Worm (Caenorhabditis elegans) whole organism, L3 larva: ENCODE results near the gene nop-1.

ENCODE experiments used
- R02D3.7 ChIP-seq: fragments of 150-350 bp; optimal IDR thresholded peaks from 2 replicates; lab custom pipeline; 2014; ENCODE audit warnings: missing biosample characterization, missing genetic modification characterization
- ama-1 ChIP-seq: fragments of 150-350 bp; optimal IDR thresholded peaks from 2 replicates; lab custom pipeline; 2018
- ceh-82 ChIP-seq: fragments of 150-350 bp; optimal IDR thresholded peaks from 2 replicates; lab custom pipeline; 2014; ENCODE audit warnings: missing biosample characterization, missing genetic modification characterization
- elt-1 ChIP-seq: fragments of 150-350 bp; optimal IDR thresholded peaks from 2 replicates; lab custom pipeline; 2014; ENCODE audit warnings: missing biosample characterization, missing genetic modification characterization
- elt-3 ChIP-seq, 3 experiments: fragments of 150-350 bp in 1 of 3; sonication (generic microtip) in 2 of 3; optimal IDR thresholded peaks; 2 replicates in 2 of 3; 4 replicates in 1 of 3; lab custom pipeline; 2014 to 2017; ENCODE audit warnings: missing biosample characterization in 3 of 3, missing genetic modification characterization in 3 of 3
- fos-1 ChIP-seq: fragments of 150-350 bp; optimal IDR thresholded peaks from 2 replicates; lab custom pipeline; 2014; ENCODE audit warnings: missing biosample characterization, missing genetic modification characterization
- nfya-1 ChIP-seq: sonication (generic microtip); optimal IDR thresholded peaks from 2 replicates; lab custom pipeline; 2017; ENCODE audit warnings: missing genetic modification characterization, mild to moderate bottlenecking, missing compliant biosample characterization, antibody characterized with exemption, moderate library complexity; ENCODE audit not compliant: insufficient read depth
- nhr-11 ChIP-seq: fragments of 150-350 bp; optimal IDR thresholded peaks from 2 replicates; lab custom pipeline; 2014; ENCODE audit warnings: missing biosample characterization, missing genetic modification characterization
- nhr-237 ChIP-seq: fragments of 150-350 bp; optimal IDR thresholded peaks from 2 replicates; lab custom pipeline; 2014; ENCODE audit warnings: missing biosample characterization, missing genetic modification characterization
- nhr-25 ChIP-seq: sonication (generic microtip); optimal IDR thresholded peaks from 2 replicates; lab custom pipeline; 2017; ENCODE audit warnings: missing biosample characterization, missing genetic modification characterization
- pqm-1 ChIP-seq: fragments of 150-350 bp; optimal IDR thresholded peaks from 2 replicates; lab custom pipeline; 2017; ENCODE audit warnings: missing biosample characterization, missing genetic modification characterization, inconsistent platforms
- snpc-4 ChIP-seq: fragments of 150-350 bp; optimal IDR thresholded peaks from 2 replicates; lab custom pipeline; 2014; ENCODE audit warnings: missing biosample characterization, missing genetic modification characterization
- ztf-11 ChIP-seq: fragments of 150-350 bp; optimal IDR thresholded peaks from 2 replicates; lab custom pipeline; 2014; ENCODE audit warnings: missing biosample characterization, missing genetic modification characterization
- ztf-4 ChIP-seq: fragments of 150-350 bp; optimal IDR thresholded peaks from 2 replicates; lab custom pipeline; 2014; ENCODE audit warnings: missing biosample characterization, missing genetic modification characterization

DNA sequence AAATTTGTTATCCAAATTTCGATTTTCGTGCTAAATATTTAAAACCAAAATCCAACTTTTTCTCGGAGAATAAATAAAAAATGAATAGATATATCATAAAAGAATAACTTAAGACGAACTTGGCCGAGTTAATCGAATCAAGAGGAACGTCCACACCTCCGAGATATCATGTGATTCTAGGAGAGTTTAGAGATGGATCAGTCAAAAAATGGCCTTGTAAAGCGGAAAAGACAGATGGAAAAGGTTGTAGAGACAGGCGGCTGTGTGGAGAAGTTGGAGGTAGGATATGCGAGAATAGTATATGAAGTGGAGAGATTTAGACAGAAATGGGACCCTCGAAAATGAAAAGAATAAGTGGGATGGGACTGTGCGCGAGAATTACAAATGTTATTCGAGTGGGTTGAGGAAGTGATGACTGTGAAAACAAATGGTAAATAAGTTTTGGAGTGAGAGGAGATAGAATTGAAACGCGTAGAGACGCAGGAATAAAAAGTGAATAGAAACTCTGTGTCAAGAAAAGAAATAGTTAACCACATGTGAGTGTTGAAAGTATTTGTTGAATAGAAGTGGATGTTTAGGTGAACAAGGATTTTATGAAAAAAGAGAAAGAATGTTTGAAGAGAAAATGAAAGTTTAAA lies 24.4 kb downstream of the nop-1 start:
- TF ChIP-seq elt-3 (tag; optimal IDR thresholded peaks at IDR 0.05; lab: Kevin White, UChicago): no peak
- no peak for TF ChIP-seq snpc-4 (tag; lab: Kevin White, UChicago)
- TF ChIP-seq ceh-82: no peak
- TF ChIP-seq fos-1 (tag; lab: Kevin White, UChicago): no peak
- TF ChIP-seq nhr-11 (tag; lab: Kevin White, UChicago): no peak
- no peak for TF ChIP-seq ama-1
- no peak for TF ChIP-seq pqm-1 (tag; lab: Kevin White, UChicago)
- no peak for TF ChIP-seq nfya-1 (tag; lab: Kevin White, UChicago)
- TF ChIP-seq R02D3.7 (tag; lab: Kevin White, UChicago): no peak
- TF ChIP-seq ztf-4 (tag; lab: Kevin White, UChicago): no peak
- no peak for TF ChIP-seq elt-1 (tag; lab: Kevin White, UChicago)
- no peak for TF ChIP-seq ztf-11 (tag; lab: Kevin White, UChicago)
- TF ChIP-seq nhr-237: no peak
- peak; percentile 55 for TF ChIP-seq nhr-25 (tag; lab: Kevin White, UChicago)
